Fruit fly (Drosophila melanogaster): ENCODE results near the gene COX7A.

DNA sequence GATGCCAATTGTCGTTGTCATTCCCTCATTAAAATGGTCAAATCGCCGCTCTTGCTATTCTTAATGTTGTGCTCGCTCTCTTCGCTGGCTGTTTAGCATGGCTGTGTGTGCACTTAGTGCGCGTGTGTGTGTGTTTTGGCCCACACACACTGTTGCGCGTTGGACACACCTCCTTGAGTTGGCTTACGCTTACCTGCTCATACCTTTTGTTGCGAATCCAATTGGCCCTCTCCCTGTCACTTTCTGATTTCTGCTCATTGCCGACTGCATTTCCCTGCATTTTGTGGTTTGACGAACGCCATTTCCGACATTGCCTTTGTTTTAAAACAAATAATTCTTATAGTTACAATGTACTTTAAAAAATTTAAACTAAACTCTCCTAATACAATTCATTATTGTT, 5.9 kb downstream of the COX7A start:
- TF ChIP-seq CG10366 (GFP tag; IDR thresholded peaks at IDR 0.05) (no peak), ro (GFP tag; IDR thresholded peaks at IDR 0.05) (no peak), sisA (GFP tag; IDR thresholded peaks at IDR 0.05) (no peak), jumu (GFP tag; optimal IDR thresholded peaks at IDR 0.05) (no peak), GATAe (GFP tag; conservative IDR thresholded peaks at IDR 0.05) (no peak), CG11456 (GFP tag; IDR thresholded peaks at IDR 0.05) (no peak), gcm2 (GFP tag; optimal IDR thresholded peaks at IDR 0.05) (no peak), dysf (GFP tag; IDR thresholded peaks at IDR 0.05) (no peak), Fer3 (tag; optimal IDR thresholded peaks at IDR 0.05) (no peak), chm (GFP tag; IDR thresholded peaks at IDR 0.05) (no peak)
